Fruit fly (Drosophila melanogaster) whole organism, adult: ENCODE data around the gene CG44085.

ENCODE experiments used
- CG12768 ChIP-seq: fragments of 200-800 bp; sonication (Bioruptor generic); optimal IDR thresholded peaks from 2 replicates; lab custom pipeline; 2017; ENCODE audit warnings: missing biosample characterization, missing genetic modification characterization, mild to moderate bottlenecking, moderate library complexity, missing genetic modification reagents
- CG33017 ChIP-seq: fragments of 200-800 bp; sonication (Bioruptor generic); optimal IDR thresholded peaks from 2 replicates; lab custom pipeline; 2018; ENCODE audit warnings: missing biosample characterization, mild to moderate bottlenecking, missing genetic modification characterization, moderate library complexity
- Clk ChIP-seq: fragments of 200-800 bp; sonication (Bioruptor generic); optimal IDR thresholded peaks from 2 replicates; lab custom pipeline; 2017; ENCODE audit warnings: missing biosample characterization, missing genetic modification characterization
- Mnt ChIP-seq: fragments of 200-800 bp; sonication (Bioruptor generic); optimal IDR thresholded peaks from 2 replicates; lab custom pipeline; 2016; ENCODE audit warnings: missing biosample characterization, mild to moderate bottlenecking, missing genetic modification characterization

- TF ChIP-seq Clk (GFP tag; lab: Kevin White, UChicago): no peak
- no peak for TF ChIP-seq CG33017 (tag; lab: Kevin White, UChicago)
- TF ChIP-seq Mnt (GFP tag; lab: Kevin White, UChicago): no peak
- no peak for TF ChIP-seq CG12768 (GFP tag; lab: Kevin White, UChicago)
Observed at dm6 chr2L:13236194-13236593, 24.6 kb upstream of the CG44085 start, which contains the start of gene Jhbp14.
